Fruit fly (Drosophila melanogaster) whole organism, wandering third instar larva: ENCODE results near the gene H2.0.

Experiments
- Abd-B ChIP-seq: fragments of >200 bp; optimal IDR thresholded peaks from 2 replicates; lab custom pipeline; 2017; ENCODE audit warnings: missing biosample characterization, missing genetic modification characterization
- CG32264 ChIP-seq: fragments of 200-800 bp; sonication (Bioruptor generic); optimal IDR thresholded peaks from 2 replicates; lab custom pipeline; 2016; ENCODE audit warnings: missing biosample characterization, missing genetic modification characterization
- CG9705 ChIP-seq: fragments of 200-800 bp; sonication (Bioruptor generic); optimal IDR thresholded peaks from 2 replicates; lab custom pipeline; 2018; ENCODE audit warnings: missing biosample characterization, mild to moderate bottlenecking, missing genetic modification characterization
- Dif ChIP-seq: fragments of 200-275, 200-300 bp; sonication (Bioruptor generic); optimal IDR thresholded peaks from 2 replicates; lab custom pipeline; 2018; ENCODE audit warnings: missing biosample characterization, missing genetic modification characterization; ENCODE audit not compliant: partially characterized antibody
- GATAd ChIP-seq: sonication (Bioruptor generic); optimal IDR thresholded peaks from 2 replicates; lab custom pipeline; 2016; ENCODE audit warnings: missing biosample characterization, missing genetic modification characterization
- HLH106 ChIP-seq: fragments of 200-800 bp; optimal IDR thresholded peaks from 3 replicates; lab custom pipeline; 2019; ENCODE audit warnings: missing biosample characterization, mild to moderate bottlenecking, missing genetic modification characterization, moderate library complexity
- Hr78 ChIP-seq: fragments of >200 bp; optimal IDR thresholded peaks from 2 replicates; lab custom pipeline; 2017; ENCODE audit warnings: missing biosample characterization, missing genetic modification characterization
- Hr83 ChIP-seq: fragments of 200-300 bp; sonication (Bioruptor generic); optimal IDR thresholded peaks from 2 replicates; lab custom pipeline; 2016; ENCODE audit warnings: missing biosample characterization, mild to moderate bottlenecking, missing genetic modification characterization, moderate library complexity; ENCODE audit not compliant: poor library complexity, severe bottlenecking
- Jra ChIP-seq: sonication (Bioruptor generic); optimal IDR thresholded peaks from 2 replicates; lab custom pipeline; 2016; ENCODE audit warnings: missing biosample characterization, missing genetic modification characterization
- Mio ChIP-seq: sonication (Bioruptor generic); optimal IDR thresholded peaks from 2 replicates; lab custom pipeline; 2016; ENCODE audit warnings: missing biosample characterization, missing genetic modification characterization
- Myc ChIP-seq: fragments of >200 bp; optimal IDR thresholded peaks from 2 replicates; lab custom pipeline; 2017
- N ChIP-seq: fragments of >200 bp; optimal IDR thresholded peaks from 2 replicates; lab custom pipeline; 2018; ENCODE audit warnings: missing biosample characterization, missing external identifiers, missing genetic modification characterization
- OdsH ChIP-seq: fragments of 200-800 bp; sonication (Bioruptor generic); optimal IDR thresholded peaks from 2 replicates; lab custom pipeline; 2016; ENCODE audit warnings: missing biosample characterization, mild to moderate bottlenecking, missing genetic modification characterization
- Rel ChIP-seq, 2 experiments: fragments of 200-800 bp; sonication (Bioruptor generic) in 1 of 2; optimal IDR thresholded peaks; 2 replicates in 1 of 2; 3 replicates in 1 of 2; lab custom pipeline; 2016 to 2019; ENCODE audit warnings: mild to moderate bottlenecking in 2 of 2, missing biosample characterization in 2 of 2, missing genetic modification characterization in 2 of 2, moderate library complexity in 1 of 2
- Sp1 ChIP-seq: fragments of 200-800 bp; sonication (Bioruptor generic); optimal IDR thresholded peaks from 3 replicates; lab custom pipeline; 2019; ENCODE audit warnings: missing biosample characterization, mild to moderate bottlenecking, missing genetic modification characterization, moderate library complexity
- Vsx2 ChIP-seq: fragments of 200-300, 225-300 bp; sonication (Bioruptor generic); optimal IDR thresholded peaks from 2 replicates; lab custom pipeline; 2018; ENCODE audit warnings: missing biosample characterization, missing genetic modification characterization; ENCODE audit not compliant: partially characterized antibody
- br ChIP-seq: fragments of 200-800 bp; sonication (Bioruptor generic); optimal IDR thresholded peaks from 2 replicates; lab custom pipeline; 2016; ENCODE audit warnings: missing biosample characterization, missing genetic modification characterization
- dl ChIP-seq, 2 experiments: fragments of 175-275, 200-275 bp in 1 of 2; fragments of 200-275 bp in 1 of 2; sonication (Bioruptor generic); optimal IDR thresholded peaks; lab custom pipeline; 2018; ENCODE audit warnings: mild to moderate bottlenecking in 2 of 2, missing biosample characterization in 2 of 2, missing genetic modification characterization in 2 of 2, moderate library complexity in 2 of 2; ENCODE audit not compliant: partially characterized antibody in 2 of 2, insufficient read depth in 1 of 2
- dmrt93B ChIP-seq: fragments of 200-800 bp; sonication (Bioruptor generic); optimal IDR thresholded peaks from 2 replicates; lab custom pipeline; 2018; ENCODE audit warnings: missing biosample characterization, mild to moderate bottlenecking, missing genetic modification characterization
- dsf ChIP-seq: sonication (Bioruptor generic); optimal IDR thresholded peaks from 2 replicates; lab custom pipeline; 2016; ENCODE audit warnings: missing biosample characterization, missing genetic modification characterization, borderline replicate concordance
- ey ChIP-seq: fragments of 200-800 bp; sonication (Bioruptor generic); optimal IDR thresholded peaks from 2 replicates; lab custom pipeline; 2016; ENCODE audit warnings: missing biosample characterization, missing genetic modification characterization
- foxo ChIP-seq, 2 experiments: fragments of 200-800 bp; sonication (Bioruptor generic); optimal IDR thresholded peaks; 2 replicates in 1 of 2; 3 replicates in 1 of 2; lab custom pipeline; 2016 to 2017; ENCODE audit warnings: missing biosample characterization in 2 of 2, missing genetic modification characterization in 2 of 2
- fru ChIP-seq: fragments of 200-800 bp; sonication (Bioruptor generic); optimal IDR thresholded peaks from 3 replicates; lab custom pipeline; 2016; ENCODE audit warnings: missing biosample characterization, mild to moderate bottlenecking, missing genetic modification characterization
- h ChIP-seq: fragments of 200-800 bp; sonication (Bioruptor generic); optimal IDR thresholded peaks from 3 replicates; lab custom pipeline; 2016; ENCODE audit warnings: missing biosample characterization, mild to moderate bottlenecking, missing genetic modification characterization
- jim ChIP-seq: fragments of 175-275, 200-325 bp; sonication (Bioruptor generic); optimal IDR thresholded peaks from 2 replicates; lab custom pipeline; 2016; ENCODE audit warnings: missing biosample characterization, mild to moderate bottlenecking, missing genetic modification characterization
- pan ChIP-seq: fragments of >200 bp; optimal IDR thresholded peaks from 2 replicates; lab custom pipeline; 2017
- psq ChIP-seq: fragments of 200-800 bp; sonication (Bioruptor generic); optimal IDR thresholded peaks from 3 replicates; lab custom pipeline; 2017; ENCODE audit warnings: missing biosample characterization, mild to moderate bottlenecking, missing genetic modification characterization, moderate library complexity
- sage ChIP-seq: fragments of 200-800 bp; sonication (Bioruptor generic); optimal IDR thresholded peaks from 2 replicates; lab custom pipeline; 2016; ENCODE audit warnings: missing biosample characterization, mild to moderate bottlenecking, missing genetic modification characterization
- sv ChIP-seq: fragments of 200-800 bp; sonication (Bioruptor generic); optimal IDR thresholded peaks from 3 replicates; lab custom pipeline; 2016; ENCODE audit warnings: missing biosample characterization, missing genetic modification characterization
- tai ChIP-seq: sonication (Bioruptor generic); optimal IDR thresholded peaks from 2 replicates; lab custom pipeline; 2016; ENCODE audit warnings: missing biosample characterization, missing genetic modification characterization
- usp ChIP-seq: fragments of >200 bp; optimal IDR thresholded peaks from 2 replicates; lab custom pipeline; 2017; ENCODE audit warnings: missing biosample characterization, missing genetic modification characterization

Gene H2.0

dm6 chr2L:5998383-5998782, 20.8 kb downstream of the H2.0 start:
- TF ChIP-seq jim (GFP tag; lab: Kevin White, UChicago) (no peak), Hr83 (GFP tag; lab: Kevin White, UChicago) (peak; percentile 18)

dm6 chr2L:5997609-5998229, 21.5 kb downstream of the H2.0 start:
- TF ChIP-seq Vsx2 (GFP tag; lab: Kevin White, UChicago) = no peak
- TF ChIP-seq CG9705 = peak; percentile 5
- TF ChIP-seq foxo (GFP tag; optimal IDR thresholded peaks at IDR 0.05; lab: Kevin White, UChicago) = no peak
- TF ChIP-seq HLH106 (tag; lab: Kevin White, UChicago) = peak; percentile 3
- TF ChIP-seq br (GFP tag; lab: Kevin White, UChicago) = peak; percentile 9
- TF ChIP-seq h (GFP tag; lab: Kevin White, UChicago) = peak; percentile 13
- peak; percentile 34 for TF ChIP-seq Hr83 (GFP tag; lab: Kevin White, UChicago)
- TF ChIP-seq Abd-B (GFP tag; lab: Kevin White, UChicago) = no peak
- TF ChIP-seq tai (GFP tag; lab: Kevin White, UChicago) = no peak
- peak; percentile 34 for TF ChIP-seq N (GFP tag; lab: Kevin White, UChicago)
- peak; percentile 6 for TF ChIP-seq OdsH
- peak; percentile 8 for TF ChIP-seq fru (GFP tag; lab: Kevin White, UChicago)
- no peak for TF ChIP-seq dl (GFP tag; optimal IDR thresholded peaks at IDR 0.05; lab: Kevin White, UChicago; ENCODE audit: insufficient read depth in 1 of 2, partially characterized antibody in 2 of 2)
- TF ChIP-seq Jra = no peak
- no peak for TF ChIP-seq CG32264 (GFP tag; lab: Kevin White, UChicago)
- peak; percentile 49 for TF ChIP-seq Sp1
- TF ChIP-seq, all 38 proteins: peak for 9

- TF ChIP-seq N (GFP tag; lab: Kevin White, UChicago) (no peak), dl (GFP tag; optimal IDR thresholded peaks at IDR 0.05; lab: Kevin White, UChicago; ENCODE audit: insufficient read depth in 1 of 2, partially characterized antibody in 2 of 2) (no peak), GATAd (GFP tag; lab: Kevin White, UChicago) (no peak), usp (GFP tag; lab: Kevin White, UChicago) (no peak), h (GFP tag; lab: Kevin White, UChicago) (no peak), Hr78 (GFP tag; lab: Kevin White, UChicago) (no peak)
These were observed 28.8 kb downstream of the H2.0 start for dm6 chr2L:5990447-5990846.

- TF ChIP-seq h (GFP tag; lab: Kevin White, UChicago) (peak; percentile 39), Rel (GFP tag; optimal IDR thresholded peaks at IDR 0.05; lab: Kevin White, UChicago) (no peak), Rel (tag; optimal IDR thresholded peaks at IDR 0.05; lab: Kevin White, UChicago) (peak; percentile 93), OdsH (no peak)
These were observed 30.8 kb downstream of the H2.0 start for dm6 chr2L:5988115-5989092.

dm6 chr2L:5986940-5987339, 32.3 kb downstream of the H2.0 start:
- TF ChIP-seq ey = no peak
- peak; percentile 11 for TF ChIP-seq OdsH
- TF ChIP-seq Myc = no peak
- TF ChIP-seq dsf (GFP tag; lab: Kevin White, UChicago) = no peak
- no peak for TF ChIP-seq sv
- no peak for TF ChIP-seq sage (GFP tag; lab: Kevin White, UChicago)
- TF ChIP-seq GATAd (GFP tag; lab: Kevin White, UChicago) = no peak
- TF ChIP-seq CG32264 (GFP tag; lab: Kevin White, UChicago) = no peak
- TF ChIP-seq N (GFP tag; lab: Kevin White, UChicago) = no peak
- no peak for TF ChIP-seq psq (GFP tag; lab: Kevin White, UChicago)
- no peak for TF ChIP-seq Hr83 (GFP tag; lab: Kevin White, UChicago)
- no peak for TF ChIP-seq Abd-B (GFP tag; lab: Kevin White, UChicago)
- TF ChIP-seq usp (GFP tag; lab: Kevin White, UChicago) = no peak
- TF ChIP-seq h (GFP tag; lab: Kevin White, UChicago) = peak; percentile 3
- no peak for TF ChIP-seq Mio
- TF ChIP-seq dmrt93B (GFP tag; lab: Kevin White, UChicago) = no peak
- TF ChIP-seq Rel (GFP tag; optimal IDR thresholded peaks at IDR 0.05; lab: Kevin White, UChicago) = no peak
- peak; percentile 43 for TF ChIP-seq Rel (tag; optimal IDR thresholded peaks at IDR 0.05; lab: Kevin White, UChicago)
- TF ChIP-seq pan (lab: Kevin White, UChicago) = no peak
- TF ChIP-seq Dif = no peak
- no peak for TF ChIP-seq Sp1
